Fruit fly (Drosophila melanogaster) whole organism, embryonic: ENCODE results near the gene eEF1delta.

Experiments
- BEAF-32 ChIP-seq: fragments of 200-800 bp; sonication (Bioruptor generic); optimal IDR thresholded peaks from 3 replicates; lab custom pipeline; 2017; ENCODE audit warnings: missing biosample characterization, missing genetic modification characterization, mild to moderate bottlenecking, moderate library complexity, missing genetic modification reagents
- CG10462 ChIP-seq: fragments of 200-800 bp; sonication (Bioruptor generic); optimal IDR thresholded peaks from 2 replicates; lab custom pipeline; 2016; ENCODE audit warnings: missing biosample characterization, missing genetic modification characterization
- CG10565 ChIP-seq: fragments of 200-800 bp; sonication (Bioruptor generic); optimal IDR thresholded peaks from 3 replicates; lab custom pipeline; 2016; ENCODE audit warnings: missing biosample characterization, mild to moderate bottlenecking, missing genetic modification characterization
- CG11085 ChIP-seq: fragments of 200-800 bp; sonication (Bioruptor generic); IDR thresholded peaks from 2 replicates; pipeline ENCODE4 v1.3.6; 2022; ENCODE audit warnings: missing biosample characterization, missing genetic modification characterization
- CG12071 ChIP-seq: fragments of 200-800 bp; sonication (Bioruptor generic); optimal IDR thresholded peaks from 3 replicates; lab custom pipeline; 2018; ENCODE audit warnings: missing biosample characterization, mild to moderate bottlenecking, missing genetic modification characterization
- CG12391 ChIP-seq: fragments of 200-800 bp; sonication (Bioruptor generic); optimal IDR thresholded peaks from 3 replicates; lab custom pipeline; 2018; ENCODE audit warnings: missing biosample characterization, mild to moderate bottlenecking, missing genetic modification characterization, moderate library complexity
- CG14014 ChIP-seq: fragments of 200-800 bp; sonication (Bioruptor generic); IDR thresholded peaks from 2 replicates; pipeline ENCODE4 v1.3.6; 2022; ENCODE audit warnings: missing biosample characterization, missing genetic modification characterization
- CG17829 ChIP-seq: fragments of 200-800 bp; optimal IDR thresholded peaks from 2 replicates; lab custom pipeline; 2019; ENCODE audit warnings: missing biosample characterization, mild to moderate bottlenecking, missing genetic modification characterization, moderate library complexity
- CG17912 ChIP-seq: fragments of 200-800 bp; sonication (Bioruptor generic); optimal IDR thresholded peaks from 2 replicates; lab custom pipeline; 2018; ENCODE audit warnings: missing biosample characterization, mild to moderate bottlenecking, missing genetic modification characterization
- CG18262 ChIP-seq: fragments of 200-800 bp; optimal IDR thresholded peaks from 3 replicates; lab custom pipeline; 2019; ENCODE audit warnings: missing biosample characterization, mild to moderate bottlenecking, missing genetic modification characterization, moderate library complexity
- CG30403 ChIP-seq: fragments of 200-800 bp; sonication (Bioruptor generic); optimal IDR thresholded peaks from 3 replicates; lab custom pipeline; 2016; ENCODE audit warnings: missing biosample characterization, missing genetic modification characterization
- CG31388 ChIP-seq: fragments of 200-800 bp; sonication (Bioruptor generic); optimal IDR thresholded peaks from 2 replicates; lab custom pipeline; 2016; ENCODE audit warnings: missing biosample characterization, missing genetic modification characterization
- CG32767 ChIP-seq: fragments of 200-800 bp; sonication (Bioruptor generic); IDR thresholded peaks from 2 replicates; pipeline ENCODE4 v1.3.6; 2022; ENCODE audit warnings: missing biosample characterization, missing genetic modification characterization
- CG33213 ChIP-seq: fragments of 200-800 bp; sonication (Bioruptor generic); optimal IDR thresholded peaks from 3 replicates; lab custom pipeline; 2016; ENCODE audit warnings: missing biosample characterization, missing genetic modification characterization
- CG3838 ChIP-seq: fragments of 200-800 bp; sonication (Bioruptor generic); optimal IDR thresholded peaks from 3 replicates; lab custom pipeline; 2016; ENCODE audit warnings: missing biosample characterization, missing genetic modification characterization
- CG4360 ChIP-seq: fragments of 200-800 bp; sonication (Bioruptor generic); IDR thresholded peaks from 2 replicates; pipeline ENCODE4 v1.3.6; 2022; ENCODE audit warnings: missing biosample characterization, missing genetic modification characterization
- CG5245 ChIP-seq: fragments of 200-800 bp; sonication (Bioruptor generic); optimal IDR thresholded peaks from 3 replicates; lab custom pipeline; 2016; ENCODE audit warnings: missing biosample characterization, missing genetic modification characterization
- CG9609 ChIP-seq: fragments of 200-800 bp; sonication (Bioruptor generic); optimal IDR thresholded peaks from 3 replicates; lab custom pipeline; 2016; ENCODE audit warnings: missing biosample characterization, missing genetic modification characterization
- CkIIα-i1 ChIP-seq: fragments of 200-800 bp; sonication (Bioruptor generic); IDR thresholded peaks from 2 replicates; pipeline ENCODE4 v1.3.6; 2022; ENCODE audit warnings: missing biosample characterization, missing genetic modification characterization
- CrebB ChIP-seq: fragments of 200-800 bp; sonication (Bioruptor generic); optimal IDR thresholded peaks from 3 replicates; lab custom pipeline; 2018; ENCODE audit warnings: missing biosample characterization, mild to moderate bottlenecking, missing genetic modification characterization
- Dad ChIP-seq: fragments of 200-800 bp; sonication (Bioruptor generic); optimal IDR thresholded peaks from 3 replicates; lab custom pipeline; 2016; ENCODE audit warnings: missing biosample characterization, missing genetic modification characterization
- Dp ChIP-seq: fragments of 200-800 bp; sonication (Bioruptor generic); optimal IDR thresholded peaks from 2 replicates; lab custom pipeline; 2018; ENCODE audit warnings: missing biosample characterization, mild to moderate bottlenecking, missing genetic modification characterization, moderate library complexity
- HLH4C ChIP-seq: fragments of 200-800 bp; sonication (Bioruptor generic); IDR thresholded peaks from 3 replicates; pipeline ENCODE4 v1.3.6; 2022; ENCODE audit warnings: missing biosample characterization, missing genetic modification characterization; ENCODE audit not compliant: partially characterized antibody
- Hsf ChIP-seq: fragments of 200-800 bp; sonication (Bioruptor generic); optimal IDR thresholded peaks from 3 replicates; lab custom pipeline; 2016; ENCODE audit warnings: missing biosample characterization, missing genetic modification characterization
- Lim3 ChIP-seq: fragments of 200-800 bp; sonication (Bioruptor generic); IDR thresholded peaks from 2 replicates; pipeline ENCODE4 v1.3.6; 2022; ENCODE audit warnings: missing biosample characterization, missing genetic modification characterization
- MBD-R2 ChIP-seq: fragments of 200-800 bp; sonication (Bioruptor generic); IDR thresholded peaks from 2 replicates; pipeline ENCODE4 v1.3.6; 2022; ENCODE audit warnings: missing biosample characterization, missing genetic modification characterization
- Max ChIP-seq: fragments of 200-800 bp; sonication (Bioruptor generic); optimal IDR thresholded peaks from 2 replicates; lab custom pipeline; 2016; ENCODE audit warnings: missing biosample characterization, mild to moderate bottlenecking, missing genetic modification characterization
- Nf-YA ChIP-seq: fragments of 200-800 bp; sonication (Bioruptor generic); IDR thresholded peaks from 2 replicates; pipeline ENCODE4 v1.3.6; 2022; ENCODE audit warnings: missing biosample characterization, missing genetic modification characterization
- Sox102F ChIP-seq: fragments of 200-800 bp; sonication (Bioruptor generic); optimal IDR thresholded peaks from 2 replicates; lab custom pipeline; 2018; ENCODE audit warnings: missing biosample characterization, mild to moderate bottlenecking, missing genetic modification characterization, moderate library complexity
- Tbp ChIP-seq: fragments of >200 bp; optimal IDR thresholded peaks from 2 replicates; lab custom pipeline; 2018; ENCODE audit warnings: missing biosample characterization, missing genetic modification characterization
- aop ChIP-seq: fragments of 200-800 bp; sonication (Bioruptor generic); IDR thresholded peaks from 2 replicates; pipeline ENCODE4 v1.3.6; 2022; ENCODE audit warnings: missing biosample characterization, missing genetic modification characterization
- bigmax ChIP-seq: fragments of 200-800 bp; sonication (Bioruptor generic); optimal IDR thresholded peaks from 2 replicates; lab custom pipeline; 2018; ENCODE audit warnings: missing biosample characterization, mild to moderate bottlenecking, missing genetic modification characterization
- br ChIP-seq: fragments of >200 bp; optimal IDR thresholded peaks from 2 replicates; lab custom pipeline; 2017
- bsh ChIP-seq, 2 experiments: fragments of 200-800 bp; sonication (Bioruptor generic); optimal IDR thresholded peaks; 2 replicates each; lab custom pipeline; 2017 to 2018; ENCODE audit warnings: mild to moderate bottlenecking in 2 of 2, missing biosample characterization in 2 of 2, missing genetic modification characterization in 2 of 2, moderate library complexity in 1 of 2
- crp ChIP-seq, 2 experiments: fragments of 200-800 bp; sonication (Bioruptor generic); optimal IDR thresholded peaks; 2 replicates in 1 of 2; 3 replicates in 1 of 2; lab custom pipeline; 2017; ENCODE audit warnings: missing biosample characterization in 2 of 2, missing genetic modification characterization in 2 of 2, mild to moderate bottlenecking in 1 of 2, moderate library complexity in 1 of 2
- eyg ChIP-seq: fragments of 200-800 bp; sonication (Bioruptor generic); optimal IDR thresholded peaks from 3 replicates; lab custom pipeline; 2016; ENCODE audit warnings: missing biosample characterization, missing genetic modification characterization
- fd64A ChIP-seq: fragments of 200-800 bp; sonication (Bioruptor generic); optimal IDR thresholded peaks from 3 replicates; lab custom pipeline; 2018; ENCODE audit warnings: missing biosample characterization, mild to moderate bottlenecking, missing genetic modification characterization
- kay ChIP-seq: fragments of 200-800 bp; sonication (Bioruptor generic); optimal IDR thresholded peaks from 2 replicates; lab custom pipeline; 2016; ENCODE audit warnings: missing biosample characterization, missing genetic modification characterization
- otp ChIP-seq: fragments of 200-800 bp; sonication (Bioruptor generic); IDR thresholded peaks from 3 replicates; pipeline ENCODE4, ENCODE4 v1.3.6; 2022; ENCODE audit warnings: missing biosample characterization, missing genetic modification characterization
- pho ChIP-seq: fragments of 200-800 bp; sonication (Bioruptor generic); optimal IDR thresholded peaks from 2 replicates; lab custom pipeline; 2016; ENCODE audit warnings: missing biosample characterization, missing genetic modification characterization
- repo ChIP-seq: fragments of 200-800 bp; sonication (Bioruptor generic); optimal IDR thresholded peaks from 2 replicates; lab custom pipeline; 2016; ENCODE audit warnings: missing biosample characterization, missing genetic modification characterization
- salm ChIP-seq: fragments of 200-800 bp; sonication (Bioruptor generic); optimal IDR thresholded peaks from 2 replicates; lab custom pipeline; 2018; ENCODE audit warnings: missing biosample characterization, mild to moderate bottlenecking, missing genetic modification characterization
- sc ChIP-seq, 3 experiments: fragments of >200 bp in 2 of 3; fragments of 200-800 bp in 1 of 3; sonication (Bioruptor generic) in 1 of 3; optimal IDR thresholded peaks; 2 replicates in 2 of 3; 3 replicates in 1 of 3; lab custom pipeline; 2017; ENCODE audit warnings: mild to moderate bottlenecking in 1 of 3, missing biosample characterization in 1 of 3, missing genetic modification characterization in 1 of 3, missing genetic modification reagents in 1 of 3
- sd ChIP-seq: fragments of 200-800 bp; sonication (Bioruptor generic); optimal IDR thresholded peaks from 3 replicates; lab custom pipeline; 2018; ENCODE audit warnings: missing biosample characterization, mild to moderate bottlenecking, missing genetic modification characterization, moderate library complexity
- slp2 ChIP-seq: fragments of 200-800 bp; sonication (Bioruptor generic); optimal IDR thresholded peaks from 2 replicates; lab custom pipeline; 2016; ENCODE audit warnings: missing biosample characterization, missing genetic modification characterization
- stc ChIP-seq: fragments of 200-800 bp; sonication (Bioruptor generic); IDR thresholded peaks from 2 replicates; pipeline ENCODE4 v1.3.6; 2022; ENCODE audit warnings: missing biosample characterization, missing genetic modification characterization
- tap ChIP-seq: fragments of 200-800 bp; optimal IDR thresholded peaks from 3 replicates; lab custom pipeline; 2019; ENCODE audit warnings: missing biosample characterization, mild to moderate bottlenecking, missing genetic modification characterization, moderate library complexity
- ttk ChIP-seq: fragments of 200-800 bp; sonication (Bioruptor generic); IDR thresholded peaks from 2 replicates; pipeline ENCODE4 v2.1.2; 2022; ENCODE audit warnings: missing biosample characterization, missing genetic modification characterization
- zen ChIP-seq: fragments of 200-800 bp; sonication (Bioruptor generic); optimal IDR thresholded peaks from 3 replicates; lab custom pipeline; 2018; ENCODE audit warnings: missing biosample characterization, mild to moderate bottlenecking, missing genetic modification characterization, moderate library complexity

The eEF1delta gene

dm6 chr2L:10210631-10211557 is 21.4 kb upstream of the eEF1delta start, which contains the start of the genes CG5727 and ath (continued):
- TF ChIP-seq Sox102F (GFP tag; lab: Kevin White, UChicago) (no peak), CG17829 (tag; lab: Kevin White, UChicago) (peak; percentile 3), CG9609 (GFP tag; lab: Kevin White, UChicago) (no peak), Dp (GFP tag; lab: Kevin White, UChicago) (no peak), eyg (no peak), HLH4C (GFP tag; lab: Robert Waterston, UW) (no peak), bigmax (GFP tag; lab: Kevin White, UChicago) (no peak), CG33213 (GFP tag; lab: Kevin White, UChicago) (no peak), CG10565 (no peak), Max (peak; percentile 50), CG14014 (GFP tag; lab: Robert Waterston, UW) (peak; percentile 49; the same call in 1 of the 2 replicates), tap (tag; lab: Kevin White, UChicago) (no peak), ttk (no peak), CG3838 (GFP tag; lab: Kevin White, UChicago) (no peak), pho (GFP tag; lab: Kevin White, UChicago) (no peak), MBD-R2 (GFP tag; lab: Robert Waterston, UW) (peak; percentile 50; the same call in 1 of the 2 replicates), CG11085 (GFP tag; lab: Robert Waterston, UW) (no peak), otp (GFP tag; lab: Robert Waterston, UW) (no peak), stc (GFP tag; lab: Robert Waterston, UW) (no peak), CG5245 (GFP tag; lab: Kevin White, UChicago) (no peak), Nf-YA (no peak), Hsf (no peak), CG17912 (GFP tag; lab: Kevin White, UChicago) (no peak), slp2 (GFP tag; lab: Kevin White, UChicago) (no peak), CG4360 (GFP tag; lab: Robert Waterston, UW) (no peak), crp (GFP tag; optimal IDR thresholded peaks at IDR 0.05; lab: Kevin White, UChicago) (no peak), CG30403 (GFP tag; lab: Kevin White, UChicago) (peak; percentile 26), CG18262 (tag; lab: Kevin White, UChicago) (peak; percentile 20), CG12391 (tag; lab: Kevin White, UChicago) (peak; percentile 32), CG32767 (no peak), br (no peak), CrebB (no peak), BEAF-32 (GFP tag; lab: Kevin White, UChicago) (peak; percentile 18), CG10462 (GFP tag; lab: Kevin White, UChicago) (no peak), CkIIα-i1 (GFP tag; lab: Robert Waterston, UW) (no peak), kay (no peak), aop (GFP tag; lab: Robert Waterston, UW) (no peak), repo (GFP tag; lab: Kevin White, UChicago) (no peak), CG31388 (GFP tag; lab: Kevin White, UChicago) (no peak), salm (tag; lab: Kevin White, UChicago) (no peak), fd64A (GFP tag; lab: Kevin White, UChicago) (no peak), zen (tag; lab: Kevin White, UChicago) (no peak), Lim3 (GFP tag; lab: Robert Waterston, UW) (no peak), bsh (GFP tag; optimal IDR thresholded peaks at IDR 0.05; lab: Kevin White, UChicago) (no peak), Dad (GFP tag; lab: Kevin White, UChicago) (no peak), CG12071 (GFP tag; lab: Kevin White, UChicago) (no peak), Tbp (no peak), sc (optimal IDR thresholded peaks at IDR 0.05; lab: Kevin White, UChicago) (no peak), sc (GFP tag; optimal IDR thresholded peaks at IDR 0.05; lab: Kevin White, UChicago) (no peak), sd (tag; lab: Kevin White, UChicago) (no peak)
